Worm (Caenorhabditis elegans) whole organism, L4 larva: ENCODE results near the gene T19B10.5.

Experiments used
- F44E2.7 ChIP-seq: fragments of 200-800 bp; sonication (Bioruptor generic); IDR thresholded peaks from 2 replicates; pipeline ENCODE4 v2.1.2; 2022; ENCODE audit warnings: missing genetic modification characterization, missing compliant biosample characterization
- Y75B8A.6 ChIP-seq: fragments of 200-800 bp; sonication (Bioruptor generic); IDR thresholded peaks from 2 replicates; pipeline ENCODE4 v1.3.6; 2022; ENCODE audit warnings: missing genetic modification reagents, missing genetic modification characterization, missing compliant biosample characterization
- ZK337.2 ChIP-seq: fragments of 200-800 bp; sonication (Bioruptor generic); IDR thresholded peaks from 2 replicates; pipeline ENCODE4 v1.3.6; 2022; ENCODE audit warnings: missing genetic modification reagents, missing genetic modification characterization, missing compliant biosample characterization
- ZK546.5 ChIP-seq, 2 experiments: sonication (generic microtip); optimal IDR thresholded peaks; 2 replicates each; lab custom pipeline; 2017; ENCODE audit warnings: missing biosample characterization in 2 of 2, missing genetic modification characterization in 2 of 2
- aha-1 ChIP-seq: fragments of 150-350 bp; peaks from one replicate; lab custom pipeline; 2014; ENCODE audit warnings: missing biosample characterization, missing genetic modification characterization
- aly-2 ChIP-seq: sonication (generic microtip); optimal IDR thresholded peaks from 2 replicates; lab custom pipeline; 2018; ENCODE audit warnings: missing biosample characterization, missing genetic modification characterization
- ceh-20 ChIP-seq: fragments of 200-800 bp; sonication (Bioruptor generic); IDR thresholded peaks from 2 replicates; pipeline ENCODE4 v1.3.6; 2022; ENCODE audit warnings: missing genetic modification reagents, missing genetic modification characterization, missing compliant biosample characterization
- cey-2 ChIP-seq: sonication (generic microtip); optimal IDR thresholded peaks from 3 replicates; lab custom pipeline; 2017; ENCODE audit warnings: missing genetic modification characterization, mild to moderate bottlenecking, missing compliant biosample characterization, antibody characterized with exemption, borderline replicate concordance; ENCODE audit not compliant: insufficient read depth
- daf-12 ChIP-seq: fragments of 150-350 bp; optimal IDR thresholded peaks from 2 replicates; lab custom pipeline; 2014; ENCODE audit warnings: missing biosample characterization, missing genetic modification reagents, missing genetic modification characterization
- daf-16 ChIP-seq, 3 experiments: sonication (generic microtip); optimal IDR thresholded peaks; 2 replicates each; lab custom pipeline; 2016 to 2017; ENCODE audit warnings: missing genetic modification characterization in 3 of 3, missing genetic modification reagents in 3 of 3, mild to moderate bottlenecking in 2 of 3, missing compliant biosample characterization in 2 of 3, missing biosample characterization in 1 of 3, moderate library complexity in 1 of 3
- dmd-6 ChIP-seq: fragments of 200-800 bp; sonication (Bioruptor generic); IDR thresholded peaks from 2 replicates; pipeline ENCODE4 v1.3.6; 2022; ENCODE audit warnings: missing genetic modification reagents, missing genetic modification characterization, missing compliant biosample characterization
- dmd-9 ChIP-seq: fragments of 200-800 bp; sonication (Bioruptor generic); IDR thresholded peaks from 2 replicates; pipeline ENCODE4 v1.3.6; 2022; ENCODE audit warnings: missing genetic modification reagents, missing genetic modification characterization, missing compliant biosample characterization
- dpl-1 ChIP-seq: fragments of 150-350 bp; optimal IDR thresholded peaks from 2 replicates; lab custom pipeline; 2014; ENCODE audit warnings: missing biosample characterization, missing genetic modification reagents, missing genetic modification characterization
- dve-1 ChIP-seq: sonication (generic microtip); optimal IDR thresholded peaks from 2 replicates; lab custom pipeline; 2017; ENCODE audit warnings: antibody characterized with exemption, mild to moderate bottlenecking, missing genetic modification characterization, missing compliant biosample characterization; ENCODE audit not compliant: insufficient read depth
- fkh-10 ChIP-seq: fragments of 150-350 bp; optimal IDR thresholded peaks from 2 replicates; lab custom pipeline; 2014; ENCODE audit warnings: missing biosample characterization, missing genetic modification reagents, missing genetic modification characterization
- gei-8 ChIP-seq: fragments of 200-800 bp; sonication (Bioruptor generic); optimal IDR thresholded peaks from 2 replicates; lab custom pipeline; 2018; ENCODE audit warnings: mild to moderate bottlenecking, missing genetic modification characterization, missing compliant biosample characterization
- hlh-11 ChIP-seq: fragments of 200-800 bp; sonication (Bioruptor generic); optimal IDR thresholded peaks from 2 replicates; lab custom pipeline; 2018; ENCODE audit warnings: mild to moderate bottlenecking, missing genetic modification characterization, missing compliant biosample characterization
- hlh-30 ChIP-seq: sonication (generic microtip); optimal IDR thresholded peaks from 2 replicates; lab custom pipeline; 2017; ENCODE audit warnings: antibody characterized with exemption, mild to moderate bottlenecking, missing genetic modification characterization, missing compliant biosample characterization; ENCODE audit not compliant: insufficient read depth
- lin-1 ChIP-seq: fragments of 200-800 bp; sonication (Bioruptor generic); IDR thresholded peaks from 2 replicates; pipeline ENCODE4 v1.3.6; 2022; ENCODE audit warnings: missing genetic modification reagents, missing genetic modification characterization, missing compliant biosample characterization
- madf-5 ChIP-seq, 2 experiments: fragments of 200-800 bp; sonication (Bioruptor generic); IDR thresholded peaks; 2 replicates each; pipeline ENCODE4 v1.3.6; 2022; ENCODE audit warnings: missing compliant biosample characterization in 2 of 2, missing genetic modification characterization in 2 of 2
- mdl-1 ChIP-seq, 2 experiments: fragments of 150-350 bp in 1 of 2; sonication (generic microtip) in 1 of 2; optimal IDR thresholded peaks; 2 replicates each; lab custom pipeline; 2014 to 2017; ENCODE audit warnings: missing biosample characterization in 2 of 2, missing genetic modification characterization in 2 of 2
- mdt-29 ChIP-seq: fragments of 200-800 bp; sonication (Bioruptor generic); IDR thresholded peaks from 2 replicates; pipeline ENCODE4 v1.3.6; 2022; ENCODE audit warnings: missing genetic modification reagents, missing genetic modification characterization, missing compliant biosample characterization
- mes-2 ChIP-seq: sonication (generic microtip); optimal IDR thresholded peaks from 2 replicates; lab custom pipeline; 2016; ENCODE audit warnings: missing genotype, mild to moderate bottlenecking, missing genetic modification characterization, missing compliant biosample characterization; ENCODE audit not compliant: poor library complexity, severe bottlenecking
- mxl-2 ChIP-seq: fragments of 200-800 bp; sonication (Bioruptor generic); conservative IDR thresholded peaks from 2 replicates; pipeline ENCODE4 v1.3.6; 2022; ENCODE audit warnings: missing genetic modification reagents, missing genetic modification characterization, missing compliant biosample characterization
- mxl-3 ChIP-seq: fragments of 200-800 bp; sonication (Bioruptor generic); optimal IDR thresholded peaks from 2 replicates; lab custom pipeline; 2018; ENCODE audit warnings: mild to moderate bottlenecking, missing genetic modification characterization, missing compliant biosample characterization
- nhr-11 ChIP-seq: fragments of 150-350 bp; optimal IDR thresholded peaks from 2 replicates; lab custom pipeline; 2014; ENCODE audit warnings: missing biosample characterization, missing genetic modification characterization
- nhr-111 ChIP-seq: fragments of 200-800 bp; sonication (Bioruptor generic); optimal IDR thresholded peaks from 2 replicates; lab custom pipeline; 2018; ENCODE audit warnings: mild to moderate bottlenecking, missing genetic modification characterization, missing compliant biosample characterization
- nhr-25 ChIP-seq: sonication (generic microtip); optimal IDR thresholded peaks from 2 replicates; lab custom pipeline; 2017; ENCODE audit warnings: missing genetic modification characterization, mild to moderate bottlenecking, missing compliant biosample characterization, antibody characterized with exemption, moderate library complexity, borderline replicate concordance; ENCODE audit not compliant: insufficient read depth
- nhr-28 ChIP-seq: fragments of 150-350 bp; optimal IDR thresholded peaks from 2 replicates; lab custom pipeline; 2014; ENCODE audit warnings: missing biosample characterization, missing genetic modification characterization
- nhr-48 ChIP-seq: sonication (generic microtip); optimal IDR thresholded peaks from 2 replicates; lab custom pipeline; 2016; ENCODE audit warnings: mild to moderate bottlenecking, missing genetic modification characterization, missing compliant biosample characterization
- nhr-6 ChIP-seq: fragments of 150-350 bp; optimal IDR thresholded peaks from 2 replicates; lab custom pipeline; 2014; ENCODE audit warnings: missing biosample characterization, missing genetic modification characterization
- nhr-77 ChIP-seq: fragments of 150-350 bp; optimal IDR thresholded peaks from 2 replicates; lab custom pipeline; 2014; ENCODE audit warnings: missing biosample characterization, missing genetic modification characterization
- php-3 ChIP-seq: fragments of 200-800 bp; sonication (Bioruptor generic); IDR thresholded peaks from 2 replicates; pipeline ENCODE4 v1.3.6; 2022; ENCODE audit warnings: missing genetic modification reagents, missing genetic modification characterization, missing compliant biosample characterization
- rbr-2 ChIP-seq: sonication (generic microtip); optimal IDR thresholded peaks from 2 replicates; lab custom pipeline; 2016; ENCODE audit warnings: missing genotype, missing genetic modification characterization, missing compliant biosample characterization
- tag-97 ChIP-seq: fragments of 200-800 bp; sonication (Bioruptor generic); IDR thresholded peaks from 2 replicates; pipeline ENCODE4 v1.3.6; 2022; ENCODE audit warnings: missing genetic modification characterization, missing compliant biosample characterization
- unc-62 ChIP-seq, 3 experiments: fragments of 150-350 bp in 1 of 3; sonication (generic microtip); optimal IDR thresholded peaks in 2 of 3; peaks in 1 of 3; 1 replicate in 1 of 3; 2 replicates in 2 of 3; lab custom pipeline; 2014 to 2017; ENCODE audit warnings: missing biosample characterization in 3 of 3, missing genetic modification characterization in 3 of 3, missing genetic modification reagents in 3 of 3, missing genotype in 1 of 3
- zfp-3 ChIP-seq: fragments of 200-800 bp; sonication (Bioruptor generic); conservative IDR thresholded peaks from 2 replicates; pipeline ENCODE4 v1.3.6; 2022; ENCODE audit warnings: missing genetic modification reagents, missing genetic modification characterization, missing compliant biosample characterization
- ztf-7 ChIP-seq: fragments of 150-350 bp; optimal IDR thresholded peaks from 2 replicates; lab custom pipeline; 2014; ENCODE audit warnings: missing biosample characterization, missing genetic modification characterization

T19B10.5 gene

DNA sequence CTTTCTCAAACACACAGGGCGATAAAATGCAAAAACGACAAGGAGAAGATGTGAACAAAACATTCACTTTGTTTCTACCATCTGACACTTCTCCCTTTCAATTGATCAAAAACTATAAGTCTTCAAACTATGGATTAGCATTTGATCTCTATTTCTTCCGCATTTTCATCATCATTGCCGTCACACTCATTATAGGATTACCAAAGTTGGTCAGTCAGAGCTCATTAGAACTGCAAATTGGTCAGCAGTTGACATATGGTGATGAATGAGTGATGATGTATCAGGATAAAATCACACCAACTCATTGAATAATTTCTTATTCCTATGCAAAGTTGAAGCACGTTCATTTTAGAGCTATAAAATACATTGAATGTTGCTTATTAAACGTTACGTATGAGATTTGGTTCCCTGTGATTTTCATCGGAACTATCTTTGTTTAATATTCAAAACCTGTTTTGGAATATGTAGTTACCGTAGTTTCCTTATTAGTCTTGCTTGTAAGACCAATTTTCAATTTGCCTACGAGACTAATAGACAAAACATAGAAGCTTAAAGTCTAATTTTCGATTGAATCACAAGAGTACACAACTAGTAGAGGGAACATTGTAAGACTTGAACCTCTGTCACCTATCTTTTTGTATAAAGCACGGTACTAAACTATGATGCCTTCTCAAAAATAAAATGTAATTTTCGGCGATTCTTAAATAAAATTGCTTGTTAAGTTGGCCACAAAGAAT is 24.8 kb upstream of the T19B10.5 start:
- no peak for TF ChIP-seq F44E2.7 (GFP tag; lab: Robert Waterston, UW)
- peak in 1 of 2 experiments; percentile 92 for TF ChIP-seq unc-62 (GFP tag; optimal IDR thresholded peaks at IDR 0.05 in 1 of 2; lab: Kevin White, UChicago)
- no peak for TF ChIP-seq unc-62 (tag; optimal IDR thresholded peaks at IDR 0.05; lab: Kevin White, UChicago)

DNA sequence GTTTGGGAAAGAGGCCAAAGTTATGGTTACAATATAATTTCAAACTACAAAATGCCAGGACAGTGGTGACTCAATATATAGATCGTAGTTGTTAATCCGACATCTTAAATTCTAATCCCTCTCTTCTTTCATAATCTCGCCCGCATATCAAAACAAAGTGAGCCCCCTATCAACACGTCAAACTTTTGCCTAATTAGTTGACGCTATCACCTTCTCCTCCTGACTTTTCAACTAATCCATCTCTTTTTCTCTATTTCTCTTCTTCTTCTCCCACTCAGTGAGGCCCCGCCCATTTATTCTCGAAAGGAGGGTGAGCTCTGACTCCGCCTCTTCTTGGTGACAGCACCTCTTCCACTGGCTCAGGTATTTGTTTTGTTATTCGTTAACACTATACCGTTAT is 23.1 kb upstream of the T19B10.5 start:
- TF ChIP-seq unc-62 (GFP tag; optimal IDR thresholded peaks at IDR 0.05 in 1 of 2; lab: Kevin White, UChicago): peak in 1 of 2 experiments; percentile 44
- no peak for TF ChIP-seq unc-62 (tag; optimal IDR thresholded peaks at IDR 0.05; lab: Kevin White, UChicago)
- TF ChIP-seq zfp-3 (GFP tag; lab: Robert Waterston, UW): no peak
- TF ChIP-seq madf-5 (GFP tag; IDR thresholded peaks at IDR 0.05; lab: Robert Waterston, UW): no peak

DNA sequence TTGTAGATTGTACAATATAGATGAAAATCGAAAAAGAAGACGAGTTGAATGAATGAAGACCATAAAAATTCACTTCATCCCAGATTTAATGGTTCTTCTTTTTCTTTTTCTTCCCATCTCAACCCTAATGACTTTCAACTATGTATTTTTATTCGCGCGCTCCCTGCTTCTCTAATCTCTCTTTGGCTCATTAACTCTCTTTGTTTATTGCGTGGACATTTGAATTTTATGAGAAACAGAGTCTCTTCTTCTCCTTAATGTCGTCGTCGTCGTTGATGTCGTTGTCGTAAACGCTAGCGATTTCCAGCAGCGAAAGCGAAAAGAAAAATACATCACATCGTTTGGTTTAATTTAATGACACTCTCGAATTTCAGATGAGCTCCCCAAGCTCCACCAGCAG is 19.9 kb upstream of the T19B10.5 start:
- TF ChIP-seq dve-1 (no peak), nhr-48 (tag; lab: Kevin White, UChicago) (no peak), ztf-7 (tag; lab: Kevin White, UChicago) (no peak)

DNA sequence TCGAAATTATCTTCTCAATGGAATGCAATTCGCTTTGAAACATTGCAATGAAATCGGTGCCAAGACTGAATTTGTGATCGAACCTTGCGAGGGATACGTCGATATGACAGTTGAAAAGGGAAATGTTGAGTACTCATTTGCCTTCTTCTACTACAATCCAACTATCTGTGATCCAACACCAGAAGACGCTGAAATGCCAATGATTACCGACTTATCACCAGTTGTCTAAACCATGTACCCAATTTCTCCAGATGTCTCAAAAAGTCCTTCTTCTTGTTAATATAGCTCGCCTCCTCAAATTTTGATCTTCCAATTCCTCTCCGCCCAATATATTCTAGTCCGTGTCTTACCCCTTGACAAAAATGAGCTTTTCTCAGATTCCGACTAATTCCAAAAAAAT is 18.3 kb upstream of the T19B10.5 start:
- TF ChIP-seq unc-62 (GFP tag; optimal IDR thresholded peaks at IDR 0.05 in 1 of 2; lab: Kevin White, UChicago) (peak in 1 of 2 experiments; percentile 97), unc-62 (tag; optimal IDR thresholded peaks at IDR 0.05; lab: Kevin White, UChicago) (no peak), tag-97 (GFP tag; lab: Robert Waterston, UW) (no peak)

DNA sequence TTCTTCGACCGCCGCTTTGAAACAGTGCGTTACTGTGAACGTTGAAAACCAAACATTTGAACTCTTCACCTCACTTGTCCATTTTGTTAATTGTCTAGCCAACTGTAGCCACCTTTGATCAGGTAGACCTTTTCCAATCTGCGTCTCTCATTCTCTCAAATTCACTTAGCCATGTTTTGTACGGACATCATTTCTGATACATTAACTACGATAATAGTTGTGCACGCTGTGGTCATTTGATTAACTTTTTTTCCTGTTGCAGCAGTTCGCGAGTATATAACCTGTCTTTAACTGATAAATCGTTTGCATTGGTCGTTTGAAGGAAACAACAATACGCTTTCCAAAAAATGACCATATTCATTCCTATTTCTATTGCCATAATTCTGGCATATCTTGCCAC is 17.1 kb upstream of the T19B10.5 start, which contains the start of gene cyp-29A2:
Gene cyp-29A2, plus strand, starts transcription at position 190 of the 400 bp plus-strand sequence.
- 0 out of 2 replicates have a peak, but pooled peaks have one; percentile 43 for TF ChIP-seq php-3
- no peak for TF ChIP-seq ceh-20 (GFP tag; lab: Robert Waterston, UW)
- TF ChIP-seq aly-2 (tag; lab: Kevin White, UChicago): no peak
- no peak for TF ChIP-seq fkh-10 (GFP tag; lab: Kevin White, UChicago)
- TF ChIP-seq F44E2.7 (GFP tag; lab: Robert Waterston, UW): no peak
- peak; percentile 92 for TF ChIP-seq nhr-77 (tag; lab: Kevin White, UChicago)
- TF ChIP-seq Y75B8A.6 (GFP tag; lab: Robert Waterston, UW): no peak
- TF ChIP-seq mxl-3 (GFP tag; lab: Kevin White, UChicago): no peak
- no peak for TF ChIP-seq ZK546.5 (tag; optimal IDR thresholded peaks at IDR 0.05; lab: Kevin White, UChicago)
- no peak for TF ChIP-seq ZK337.2 (GFP tag; lab: Robert Waterston, UW)
- TF ChIP-seq nhr-111 (GFP tag; lab: Kevin White, UChicago): no peak
- no peak for TF ChIP-seq nhr-25 (tag; lab: Kevin White, UChicago)
- TF ChIP-seq hlh-11 (tag; lab: Kevin White, UChicago): peak; percentile 57
- TF ChIP-seq mxl-2 (GFP tag; lab: Robert Waterston, UW): no peak
- TF ChIP-seq gei-8 (GFP tag; lab: Kevin White, UChicago): no peak
- peak; percentile 41 for TF ChIP-seq dmd-6
- TF ChIP-seq dmd-9 (GFP tag; lab: Robert Waterston, UW): no peak
- peak; percentile 32 for TF ChIP-seq aha-1
- TF ChIP-seq unc-62 (GFP tag; optimal IDR thresholded peaks at IDR 0.05 in 1 of 2; lab: Kevin White, UChicago): peak in 1 of 2 experiments; percentile 58
- no peak for TF ChIP-seq unc-62 (tag; optimal IDR thresholded peaks at IDR 0.05; lab: Kevin White, UChicago)
- no peak for TF ChIP-seq mdt-29 (GFP tag; lab: Robert Waterston, UW)
- peak; percentile 99 for TF ChIP-seq nhr-28 (tag; lab: Kevin White, UChicago)
- TF ChIP-seq dpl-1 (GFP tag; lab: Kevin White, UChicago): no peak
- TF ChIP-seq hlh-30 (tag; lab: Kevin White, UChicago): peak; percentile 52
- no peak for TF ChIP-seq lin-1
- TF ChIP-seq daf-12 (tag; lab: Kevin White, UChicago): no peak
- TF ChIP-seq dve-1: peak; percentile 15
- no peak for TF ChIP-seq cey-2
- no peak for TF ChIP-seq zfp-3 (GFP tag; lab: Robert Waterston, UW)
- TF ChIP-seq nhr-48 (tag; lab: Kevin White, UChicago): no peak
- no peak for TF ChIP-seq daf-16 (GFP tag; optimal IDR thresholded peaks at IDR 0.05; lab: Kevin White, UChicago)
- peak; percentile 69 for TF ChIP-seq daf-16 (tag; optimal IDR thresholded peaks at IDR 0.05; lab: Kevin White, UChicago)
- no peak for TF ChIP-seq mes-2 (tag; lab: Kevin White, UChicago)
- TF ChIP-seq mdl-1 (tag; optimal IDR thresholded peaks at IDR 0.05; lab: Kevin White, UChicago): peak in 1 of 2 experiments; percentile 49
- TF ChIP-seq nhr-6: peak; percentile 7
- TF ChIP-seq nhr-11: no peak
- TF ChIP-seq rbr-2 (tag; lab: Kevin White, UChicago): no peak
